Fruit fly (Drosophila melanogaster) Kc167 (cell line): ENCODE measurements around the gene CCT4.

ENCODE experiments used
- Sin3A ChIP-seq: fragments of >200 bp; optimal IDR thresholded peaks from 2 replicates; lab custom pipeline; 2018; ENCODE audit warnings: missing external identifiers
- h ChIP-seq: fragments of >200 bp; optimal IDR thresholded peaks from 3 replicates; lab custom pipeline; 2018; ENCODE audit warnings: missing external identifiers
- insv ChIP-seq: fragments of >200 bp; optimal IDR thresholded peaks from 3 replicates; lab custom pipeline; 2018; ENCODE audit warnings: missing external identifiers
- psq ChIP-seq: fragments of >200 bp; optimal IDR thresholded peaks from 2 replicates; lab custom pipeline; 2017; ENCODE audit warnings: missing external identifiers
- ttk ChIP-seq: sonication (Bioruptor generic); optimal IDR thresholded peaks from 2 replicates; lab custom pipeline; 2017; ENCODE audit warnings: missing external identifiers

dm6 chr2L:12720430-12721396 is 28.0 kb upstream of the CCT4 start:
- TF ChIP-seq Sin3A (lab: Kevin White, UChicago) (no peak), h (lab: Kevin White, UChicago) (no peak), insv (lab: Kevin White, UChicago) (no peak), ttk (peak; percentile 95), psq (lab: Kevin White, UChicago) (no peak)
